Worm (Caenorhabditis elegans): Measurements from ENCODE around the gene F46G10.2.

DNA sequence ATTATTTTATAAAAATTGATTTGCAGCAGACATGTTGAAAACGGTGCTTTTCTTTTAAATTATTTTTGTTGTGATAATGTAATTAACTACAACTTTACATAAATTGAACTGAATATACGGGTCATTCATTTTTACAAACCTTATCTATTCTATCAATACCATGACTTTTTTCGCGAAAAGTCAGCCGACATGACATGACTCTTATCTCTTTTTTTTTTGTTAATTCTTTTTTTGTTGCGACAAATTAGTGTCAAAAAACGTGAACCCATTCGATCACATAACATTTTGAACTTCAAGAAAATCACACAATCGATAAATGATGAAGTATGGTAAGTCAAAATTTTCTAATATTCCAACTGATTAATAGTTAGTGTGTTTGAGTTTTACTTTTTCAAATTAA is 5.3 kb downstream of the F46G10.2 start, which contains the start of gene sir-2.2:
- TF ChIP-seq tbx-2 (tag; optimal IDR thresholded peaks at IDR 0.05): no peak
- TF ChIP-seq nhr-19 (GFP tag; conservative IDR thresholded peaks at IDR 0.05): no peak
- TF ChIP-seq nhr-28 (tag; optimal IDR thresholded peaks at IDR 0.05): no peak
- TF ChIP-seq ces-1 (GFP tag; optimal IDR thresholded peaks at IDR 0.05): no peak
- no peak for TF ChIP-seq pag-3 (tag; optimal IDR thresholded peaks at IDR 0.05; ENCODE audit: borderline replicate concordance, insufficient read depth)

All from whole organism, L1 larva.